Worm (Caenorhabditis elegans) whole organism, L2 larva: ENCODE measurements around the gene sup-18.

Source experiments
- F13H6.1 ChIP-seq: sonication (generic microtip); optimal IDR thresholded peaks from 2 replicates; lab custom pipeline; 2016; ENCODE audit warnings: missing genetic modification characterization, missing compliant biosample characterization
- ZK546.5 ChIP-seq: sonication (generic microtip); optimal IDR thresholded peaks from 2 replicates; lab custom pipeline; 2017; ENCODE audit warnings: missing biosample characterization, missing genetic modification characterization
- ama-1 ChIP-seq: fragments of 150-350 bp; optimal IDR thresholded peaks from 2 replicates; lab custom pipeline; 2018; ENCODE audit warnings: inconsistent platforms
- ceh-16 ChIP-seq: fragments of 150-350 bp; optimal IDR thresholded peaks from 2 replicates; lab custom pipeline; 2014; ENCODE audit warnings: missing biosample characterization, missing genetic modification characterization
- ceh-82 ChIP-seq: fragments of 150-350 bp; optimal IDR thresholded peaks from 2 replicates; lab custom pipeline; 2014; ENCODE audit warnings: missing biosample characterization, missing genetic modification characterization
- elt-3 ChIP-seq: sonication (generic microtip); optimal IDR thresholded peaks from 2 replicates; lab custom pipeline; 2017; ENCODE audit warnings: missing biosample characterization, missing genetic modification characterization
- lsy-2 ChIP-seq, 2 experiments: fragments of 150-350 bp in 1 of 2; sonication (generic microtip) in 1 of 2; optimal IDR thresholded peaks; 2 replicates each; lab custom pipeline; 2014 to 2017; ENCODE audit warnings: missing biosample characterization in 2 of 2, missing genetic modification characterization in 2 of 2
- mbf-1 ChIP-seq: sonication (generic microtip); optimal IDR thresholded peaks from 2 replicates; lab custom pipeline; 2017; ENCODE audit warnings: missing biosample characterization, missing genetic modification characterization
- mdl-1 ChIP-seq, 2 experiments: fragments of 150-350 bp in 1 of 2; sonication (generic microtip) in 1 of 2; optimal IDR thresholded peaks; 2 replicates each; lab custom pipeline; 2017; ENCODE audit warnings: missing biosample characterization in 2 of 2, missing genetic modification characterization in 2 of 2
- sem-4 ChIP-seq: fragments of 150-350 bp; optimal IDR thresholded peaks from 2 replicates; lab custom pipeline; 2014; ENCODE audit warnings: missing biosample characterization, missing genetic modification reagents, missing genetic modification characterization
- unc-39 ChIP-seq: fragments of 150-350 bp; optimal IDR thresholded peaks from 2 replicates; lab custom pipeline; 2014; ENCODE audit warnings: missing biosample characterization, missing genetic modification characterization

DNA sequence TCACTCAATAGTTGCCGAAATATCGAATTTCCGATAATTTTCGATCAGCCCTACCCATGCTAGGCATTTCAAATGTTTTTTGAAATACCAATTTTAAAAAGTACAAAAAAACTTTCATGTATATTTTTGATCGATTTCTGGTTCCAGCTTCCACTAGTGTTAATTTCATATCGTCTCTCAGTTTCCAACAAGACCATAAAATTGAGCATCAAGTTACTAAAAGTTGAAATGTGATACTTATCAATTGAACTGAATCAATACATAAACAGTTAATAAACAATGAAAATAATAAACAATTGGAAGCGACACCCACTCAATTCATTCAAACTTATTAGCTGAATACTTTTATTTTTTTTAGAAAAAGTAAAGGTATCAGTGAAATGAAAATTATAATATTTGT is 12.5 kb downstream of the sup-18 start, which contains the start of gene cup-4:
- TF ChIP-seq ama-1 (lab: Kevin White, UChicago) (no peak), ceh-82 (tag; lab: Kevin White, UChicago) (no peak), mdl-1 (tag; optimal IDR thresholded peaks at IDR 0.05; lab: Kevin White, UChicago) (no peak), mbf-1 (no peak), elt-3 (tag; lab: Kevin White, UChicago) (no peak), ceh-16 (tag; lab: Kevin White, UChicago) (no peak), lsy-2 (tag; optimal IDR thresholded peaks at IDR 0.05; lab: Kevin White, UChicago) (no peak), ZK546.5 (tag; lab: Kevin White, UChicago) (no peak), unc-39 (tag; lab: Kevin White, UChicago) (no peak), F13H6.1 (no peak), sem-4 (tag; lab: Kevin White, UChicago) (no peak)
